Worm (Caenorhabditis elegans): ENCODE data around the gene srlf-7.

The srlf-7 gene

ce11 chrIV:7144670-7145257 is 44.3 kb upstream of the srlf-7 start, which contains the start of gene hecd-1:
TSS of gene hecd-1 (minus strand) at chrIV:7144720.
- TF ChIP-seq rbr-2 (tag; optimal IDR thresholded peaks at IDR 0.05) (no peak), dve-1 (tag; optimal IDR thresholded peaks at IDR 0.05; ENCODE audit: insufficient read depth) (peak; percentile 16), nhr-111 (GFP tag; optimal IDR thresholded peaks at IDR 0.05) (no peak), mes-2 (tag; optimal IDR thresholded peaks at IDR 0.05; ENCODE audit: poor library complexity, severe bottlenecking) (peak; percentile 13), tra-1 (GFP tag; IDR thresholded peaks at IDR 0.05) (no peak), hlh-30 (tag; optimal IDR thresholded peaks at IDR 0.05; ENCODE audit: insufficient read depth) (peak; percentile 79), mep-1 (tag; optimal IDR thresholded peaks at IDR 0.05) (peak; percentile 23), daf-16 (GFP tag; optimal IDR thresholded peaks at IDR 0.05) (no peak), daf-16 (tag; optimal IDR thresholded peaks at IDR 0.05) (no peak), mxl-3 (GFP tag; optimal IDR thresholded peaks at IDR 0.05) (peak; percentile 37), mdl-1 (tag; optimal IDR thresholded peaks at IDR 0.05) (peak in 1 of 2 experiments; percentile 25), nhr-28 (tag; optimal IDR thresholded peaks at IDR 0.05) (peak; percentile 40), lin-38 (GFP tag; IDR thresholded peaks at IDR 0.05) (peak; percentile 68), aha-1 (tag) (peak; percentile 79), hlh-11 (tag; optimal IDR thresholded peaks at IDR 0.05) (peak; percentile 14), lsy-2 (tag; optimal IDR thresholded peaks at IDR 0.05) (peak in 1 of 2 experiments; percentile 56), dpl-1 (GFP tag; optimal IDR thresholded peaks at IDR 0.05) (peak; percentile 20)

- TF ChIP-seq ztf-7 (tag; optimal IDR thresholded peaks at IDR 0.05) (no peak), mep-1 (tag; optimal IDR thresholded peaks at IDR 0.05) (peak; percentile 38), gei-8 (GFP tag; optimal IDR thresholded peaks at IDR 0.05) (no peak), fos-1 (tag; optimal IDR thresholded peaks at IDR 0.05) (no peak), daf-8 (GFP tag; IDR thresholded peaks at IDR 0.05) (no peak), nhr-28 (tag; optimal IDR thresholded peaks at IDR 0.05) (peak; percentile 57), hlh-30 (tag; optimal IDR thresholded peaks at IDR 0.05; ENCODE audit: insufficient read depth) (peak; percentile 73), lin-38 (GFP tag; IDR thresholded peaks at IDR 0.05) (peak; percentile 29; the same call in 1 of the 2 replicates), unc-62 (GFP tag; optimal IDR thresholded peaks at IDR 0.05 in 1 of 2) (no peak), unc-62 (tag; optimal IDR thresholded peaks at IDR 0.05) (no peak), nhr-25 (tag; optimal IDR thresholded peaks at IDR 0.05; ENCODE audit: borderline replicate concordance, insufficient read depth) (no peak), nhr-6 (tag; optimal IDR thresholded peaks at IDR 0.05) (no peak), nhr-76 (tag; optimal IDR thresholded peaks at IDR 0.05) (no peak), nhr-42 (GFP tag; IDR thresholded peaks at IDR 0.05) (no peak), ceh-82 (tag; optimal IDR thresholded peaks at IDR 0.05) (no peak), madf-5 (GFP tag; IDR thresholded peaks at IDR 0.05) (no peak), dve-1 (tag; optimal IDR thresholded peaks at IDR 0.05; ENCODE audit: insufficient read depth) (peak; percentile 25), lin-29 (GFP tag; IDR thresholded peaks at IDR 0.05) (no peak), rbr-2 (tag; optimal IDR thresholded peaks at IDR 0.05) (peak; percentile 13), fkh-10 (GFP tag; optimal IDR thresholded peaks at IDR 0.05) (peak; percentile 15), daf-19 (GFP tag; conservative IDR thresholded peaks at IDR 0.05) (no peak), hlh-11 (tag; optimal IDR thresholded peaks at IDR 0.05) (peak; percentile 69), Y48G9A.11 (GFP tag; IDR thresholded peaks at IDR 0.05) (no peak), php-3 (GFP tag; IDR thresholded peaks at IDR 0.05) (no peak), daf-16 (GFP tag; optimal IDR thresholded peaks at IDR 0.05) (no peak), daf-16 (tag; optimal IDR thresholded peaks at IDR 0.05) (peak; percentile 75), ctbp-1 (GFP tag; IDR thresholded peaks at IDR 0.05) (no peak), cey-2 (tag; optimal IDR thresholded peaks at IDR 0.05; ENCODE audit: borderline replicate concordance, insufficient read depth) (no peak), lin-1 (GFP tag; IDR thresholded peaks at IDR 0.05) (no peak), arid-1 (GFP tag; conservative IDR thresholded peaks at IDR 0.05) (no peak), dpl-1 (GFP tag; optimal IDR thresholded peaks at IDR 0.05) (no peak), Y75B8A.6 (GFP tag; IDR thresholded peaks at IDR 0.05) (no peak), nhr-237 (tag; optimal IDR thresholded peaks at IDR 0.05) (no peak), nhr-77 (tag; optimal IDR thresholded peaks at IDR 0.05) (peak; percentile 6), F44E2.7 (GFP tag; IDR thresholded peaks at IDR 0.05) (no peak), tag-97 (GFP tag; IDR thresholded peaks at IDR 0.05) (no peak), zip-2 (tag; optimal IDR thresholded peaks at IDR 0.05) (no peak), lsy-2 (tag; optimal IDR thresholded peaks at IDR 0.05) (peak in 1 of 2 experiments; percentile 64), T20F7.1 (GFP tag; optimal IDR thresholded peaks at IDR 0.05) (no peak), hif-1 (tag; optimal IDR thresholded peaks at IDR 0.05) (no peak), mes-2 (tag; optimal IDR thresholded peaks at IDR 0.05; ENCODE audit: poor library complexity, severe bottlenecking) (peak; percentile 6), aly-2 (tag; optimal IDR thresholded peaks at IDR 0.05) (no peak)
Observed at ce11 chrIV:7147722-7148121, 41.4 kb upstream of the srlf-7 start.
